Worm (Caenorhabditis elegans) whole organism, L3 larva: Measurements from ENCODE around the gene math-24.

ENCODE experiments used
- R02D3.7 ChIP-seq: fragments of 150-350 bp; optimal IDR thresholded peaks from 2 replicates; lab custom pipeline; 2014; ENCODE audit warnings: missing biosample characterization, missing genetic modification characterization
- aly-2 ChIP-seq: fragments of 150-350 bp; optimal IDR thresholded peaks from 2 replicates; lab custom pipeline; 2014; ENCODE audit warnings: missing biosample characterization, missing genetic modification characterization
- ama-1 ChIP-seq: fragments of 150-350 bp; optimal IDR thresholded peaks from 2 replicates; lab custom pipeline; 2018
- ceh-16 ChIP-seq: sonication (generic microtip); optimal IDR thresholded peaks from 2 replicates; lab custom pipeline; 2017; ENCODE audit warnings: missing biosample characterization, missing genetic modification characterization
- ceh-82 ChIP-seq: fragments of 150-350 bp; optimal IDR thresholded peaks from 2 replicates; lab custom pipeline; 2014; ENCODE audit warnings: missing biosample characterization, missing genetic modification characterization
- ceh-9 ChIP-seq: sonication (generic microtip); optimal IDR thresholded peaks from 2 replicates; lab custom pipeline; 2018; ENCODE audit warnings: missing biosample characterization, missing genetic modification characterization
- daf-12 ChIP-seq: fragments of 150-350 bp; optimal IDR thresholded peaks from 2 replicates; lab custom pipeline; 2014; ENCODE audit warnings: missing biosample characterization, missing genetic modification reagents, missing genetic modification characterization
- elt-1 ChIP-seq: fragments of 150-350 bp; optimal IDR thresholded peaks from 2 replicates; lab custom pipeline; 2014; ENCODE audit warnings: missing biosample characterization, missing genetic modification characterization
- elt-2 ChIP-seq: sonication (generic microtip); optimal IDR thresholded peaks from 2 replicates; lab custom pipeline; 2016; ENCODE audit warnings: missing genetic modification reagents, mild to moderate bottlenecking, missing genetic modification characterization, missing compliant biosample characterization
- elt-3 ChIP-seq, 3 experiments: fragments of 150-350 bp in 1 of 3; sonication (generic microtip) in 2 of 3; optimal IDR thresholded peaks; 2 replicates in 2 of 3; 4 replicates in 1 of 3; lab custom pipeline; 2014 to 2017; ENCODE audit warnings: missing biosample characterization in 3 of 3, missing genetic modification characterization in 3 of 3
- eor-1 ChIP-seq, 2 experiments: fragments of 150-350 bp; optimal IDR thresholded peaks; 2 replicates each; lab custom pipeline; 2014 to 2018; ENCODE audit warnings: missing biosample characterization in 2 of 2, missing genetic modification characterization in 2 of 2
- fkh-2 ChIP-seq: fragments of 150-350 bp; optimal IDR thresholded peaks from 2 replicates; lab custom pipeline; 2014; ENCODE audit warnings: missing biosample characterization, missing genetic modification reagents, missing genetic modification characterization
- fos-1 ChIP-seq: fragments of 150-350 bp; optimal IDR thresholded peaks from 2 replicates; lab custom pipeline; 2014; ENCODE audit warnings: missing biosample characterization, missing genetic modification characterization
- hmg-11 ChIP-seq: sonication (generic microtip); optimal IDR thresholded peaks from 2 replicates; lab custom pipeline; 2016; ENCODE audit warnings: missing genetic modification characterization, missing compliant biosample characterization
- jun-1 ChIP-seq: fragments of 150-350 bp; optimal IDR thresholded peaks from 2 replicates; lab custom pipeline; 2014; ENCODE audit warnings: missing biosample characterization, missing genetic modification reagents, missing genetic modification characterization
- lin-39 ChIP-seq: fragments of 150-350 bp; optimal IDR thresholded peaks from 2 replicates; lab custom pipeline; 2018; ENCODE audit warnings: missing biosample characterization, missing genetic modification reagents, missing genetic modification characterization
- lsy-12 ChIP-seq: sonication (generic microtip); optimal IDR thresholded peaks from 2 replicates; lab custom pipeline; 2016; ENCODE audit warnings: mild to moderate bottlenecking, missing genetic modification characterization, missing compliant biosample characterization
- mml-1 ChIP-seq: fragments of 150-350 bp; sonication (generic microtip); optimal IDR thresholded peaks from 3 replicates; lab custom pipeline; 2014; ENCODE audit warnings: missing biosample characterization, missing genetic modification characterization
- nfya-1 ChIP-seq: sonication (generic microtip); optimal IDR thresholded peaks from 2 replicates; lab custom pipeline; 2017; ENCODE audit warnings: missing genetic modification characterization, mild to moderate bottlenecking, missing compliant biosample characterization, antibody characterized with exemption, moderate library complexity; ENCODE audit not compliant: insufficient read depth
- nhr-11 ChIP-seq: fragments of 150-350 bp; optimal IDR thresholded peaks from 2 replicates; lab custom pipeline; 2014; ENCODE audit warnings: missing biosample characterization, missing genetic modification characterization
- nhr-23 ChIP-seq: fragments of 150-350 bp; optimal IDR thresholded peaks from 2 replicates; lab custom pipeline; 2014; ENCODE audit warnings: missing biosample characterization, missing genetic modification reagents, missing genetic modification characterization
- nhr-237 ChIP-seq: fragments of 150-350 bp; optimal IDR thresholded peaks from 2 replicates; lab custom pipeline; 2014; ENCODE audit warnings: missing biosample characterization, missing genetic modification characterization
- nhr-28 ChIP-seq: fragments of 150-350 bp; optimal IDR thresholded peaks from 2 replicates; lab custom pipeline; 2014; ENCODE audit warnings: missing biosample characterization, missing genetic modification characterization
- nhr-43 ChIP-seq: sonication (generic microtip); optimal IDR thresholded peaks from 2 replicates; lab custom pipeline; 2016; ENCODE audit warnings: mild to moderate bottlenecking, missing genetic modification characterization, missing compliant biosample characterization; ENCODE audit not compliant: poor library complexity, severe bottlenecking
- nhr-67 ChIP-seq: fragments of 150-350 bp; optimal IDR thresholded peaks from 2 replicates; lab custom pipeline; 2014; ENCODE audit warnings: missing biosample characterization, missing genetic modification characterization
- nhr-77 ChIP-seq: fragments of 150-350 bp; optimal IDR thresholded peaks from 2 replicates; lab custom pipeline; 2014; ENCODE audit warnings: missing biosample characterization, missing genetic modification characterization
- pha-4 ChIP-seq: fragments of 150-350 bp; optimal IDR thresholded peaks from 2 replicates; lab custom pipeline; 2014; ENCODE audit warnings: missing biosample characterization, missing genetic modification reagents, missing genetic modification characterization
- pqm-1 ChIP-seq: fragments of 150-350 bp; optimal IDR thresholded peaks from 2 replicates; lab custom pipeline; 2017; ENCODE audit warnings: missing biosample characterization, missing genetic modification characterization, inconsistent platforms
- skn-1 ChIP-seq: fragments of 150-350 bp; optimal IDR thresholded peaks from 2 replicates; lab custom pipeline; 2014; ENCODE audit warnings: missing biosample characterization, missing genetic modification characterization
- tbx-2 ChIP-seq: sonication (generic microtip); optimal IDR thresholded peaks from 2 replicates; lab custom pipeline; 2016; ENCODE audit warnings: mild to moderate bottlenecking, missing genetic modification characterization, missing compliant biosample characterization
- unc-62 ChIP-seq: fragments of 150-350 bp; sonication (generic microtip); optimal IDR thresholded peaks from 4 replicates; lab custom pipeline; 2014; ENCODE audit warnings: missing biosample characterization, missing genetic modification reagents, missing genetic modification characterization
- zag-1 ChIP-seq: fragments of 150-350 bp; optimal IDR thresholded peaks from 2 replicates; lab custom pipeline; 2014; ENCODE audit warnings: missing biosample characterization, missing genetic modification characterization
- ztf-11 ChIP-seq: fragments of 150-350 bp; optimal IDR thresholded peaks from 2 replicates; lab custom pipeline; 2014; ENCODE audit warnings: missing biosample characterization, missing genetic modification characterization

Gene math-24

ce11 chrII:1890682-1891081, 9.4 kb upstream of the math-24 start, which contains the start of gene math-9:
Gene math-9 (minus strand): TSS chrII:1890782.
- TF ChIP-seq mml-1 (tag; lab: Kevin White, UChicago) (no peak), hmg-11 (tag; lab: Kevin White, UChicago) (no peak), zag-1 (tag; lab: Kevin White, UChicago) (no peak)

- TF ChIP-seq eor-1 (tag; optimal IDR thresholded peaks at IDR 0.05; lab: Kevin White, UChicago) = no peak
- no peak for TF ChIP-seq nhr-43 (tag; lab: Kevin White, UChicago)
- TF ChIP-seq tbx-2 (tag; lab: Kevin White, UChicago) = no peak
- no peak for TF ChIP-seq nhr-28 (tag; lab: Kevin White, UChicago)
- TF ChIP-seq pqm-1 = no peak
These were observed 6.1 kb upstream of the math-24 start, which contains the start of gene C16C4.1 for ce11 chrII:1893912-1894311. Gene C16C4.1 (plus strand): TSS chrII:1894212.

ce11 chrII:1895278-1895677, 4.8 kb upstream of the math-24 start, which contains the start of gene C46F9.5:
Gene C46F9.5 (plus strand): TSS chrII:1895578.
- TF ChIP-seq R02D3.7 (tag; lab: Kevin White, UChicago) (no peak), ceh-16 (tag; lab: Kevin White, UChicago) (no peak), pha-4 (no peak)

ce11 chrII:1895762-1896161, 4.3 kb upstream of the math-24 start, which contains the start of gene math-25:
Gene math-25 (plus strand): TSS chrII:1896062.
- TF ChIP-seq tbx-2 (tag; lab: Kevin White, UChicago) (no peak), nfya-1 (tag; lab: Kevin White, UChicago) (no peak), ceh-9 (tag; lab: Kevin White, UChicago) (no peak), fos-1 (tag; lab: Kevin White, UChicago) (no peak), ceh-16 (tag; lab: Kevin White, UChicago) (no peak), ceh-82 (tag; lab: Kevin White, UChicago) (no peak), skn-1 (tag; lab: Kevin White, UChicago) (no peak), nhr-77 (no peak), zag-1 (tag; lab: Kevin White, UChicago) (no peak), nhr-11 (tag; lab: Kevin White, UChicago) (no peak), nhr-67 (tag; lab: Kevin White, UChicago) (no peak), unc-62 (no peak), ztf-11 (tag; lab: Kevin White, UChicago) (no peak), lsy-12 (tag; lab: Kevin White, UChicago) (no peak), elt-2 (tag; lab: Kevin White, UChicago) (no peak), eor-1 (tag; optimal IDR thresholded peaks at IDR 0.05; lab: Kevin White, UChicago) (no peak), nhr-28 (tag; lab: Kevin White, UChicago) (no peak), nhr-23 (tag; lab: Kevin White, UChicago) (no peak)

ce11 chrII:1897936-1898335, 2.1 kb upstream of the math-24 start, which contains the start of gene C46F9.6:
Gene C46F9.6 (plus strand): TSS chrII:1898236.
- peak; percentile 19 for TF ChIP-seq elt-2 (tag; lab: Kevin White, UChicago)
- no peak for TF ChIP-seq hmg-11 (tag; lab: Kevin White, UChicago)

ce11 chrII:1901981-1902380, 1.9 kb downstream of the math-24 start, which contains the start of gene math-23:
Gene math-23 (plus strand): TSS chrII:1902281.
- TF ChIP-seq ama-1 (no peak), aly-2 (tag; lab: Kevin White, UChicago) (no peak), fkh-2 (tag; lab: Kevin White, UChicago) (no peak), nhr-23 (tag; lab: Kevin White, UChicago) (no peak), jun-1 (tag; lab: Kevin White, UChicago) (no peak), ceh-82 (tag; lab: Kevin White, UChicago) (no peak), elt-3 (tag; optimal IDR thresholded peaks at IDR 0.05; lab: Kevin White, UChicago) (no peak), ceh-16 (tag; lab: Kevin White, UChicago) (no peak), daf-12 (tag; lab: Kevin White, UChicago) (no peak), elt-1 (tag; lab: Kevin White, UChicago) (no peak), nhr-237 (no peak), R02D3.7 (tag; lab: Kevin White, UChicago) (no peak), lin-39 (tag; lab: Kevin White, UChicago) (no peak), skn-1 (tag; lab: Kevin White, UChicago) (no peak)
- TF ChIP-seq, all 47 proteins: peak for 0
